Fruit fly (Drosophila melanogaster) whole organism, embryonic: Measurements from ENCODE around the gene CG12035.
A peak's percentile ranks its signal among the peaks of the same experiment; 100 is the strongest.

Experiments
- Bteb2 ChIP-seq: fragments of 200-800 bp; sonication (Bioruptor generic); optimal IDR thresholded peaks from 2 replicates; lab custom pipeline; 2016; ENCODE audit warnings: missing biosample characterization, missing genetic modification characterization
- CG11504 ChIP-seq: fragments of 200-800 bp; sonication (Bioruptor generic); optimal IDR thresholded peaks from 3 replicates; lab custom pipeline; 2019; ENCODE audit warnings: missing biosample characterization, mild to moderate bottlenecking, missing genetic modification characterization, moderate library complexity
- CG12071 ChIP-seq: fragments of 200-800 bp; sonication (Bioruptor generic); optimal IDR thresholded peaks from 3 replicates; lab custom pipeline; 2018; ENCODE audit warnings: missing biosample characterization, mild to moderate bottlenecking, missing genetic modification characterization
- CG13424 ChIP-seq: fragments of 200-800 bp; sonication (Bioruptor generic); optimal IDR thresholded peaks from 2 replicates; lab custom pipeline; 2019; ENCODE audit warnings: missing biosample characterization, mild to moderate bottlenecking, missing genetic modification characterization, moderate library complexity
- CG13775 ChIP-seq: fragments of 200-800 bp; sonication (Bioruptor generic); optimal IDR thresholded peaks from 3 replicates; lab custom pipeline; 2017; ENCODE audit warnings: missing biosample characterization, mild to moderate bottlenecking, missing genetic modification characterization
- CG14014 ChIP-seq: fragments of 200-800 bp; sonication (Bioruptor generic); IDR thresholded peaks from 2 replicates; pipeline ENCODE4 v1.3.6; 2022; ENCODE audit warnings: missing biosample characterization, missing genetic modification characterization
- CG1602 ChIP-seq: fragments of 200-800 bp; sonication (Bioruptor generic); optimal IDR thresholded peaks from 3 replicates; lab custom pipeline; 2016; ENCODE audit warnings: missing biosample characterization, missing genetic modification characterization
- CG16813 ChIP-seq: fragments of 200-800 bp; sonication (Bioruptor generic); IDR thresholded peaks from 3 replicates; pipeline ENCODE4 v1.3.6; 2022; ENCODE audit warnings: missing biosample characterization, missing genetic modification characterization; ENCODE audit not compliant: partially characterized antibody
- CG1792 ChIP-seq: fragments of 200-800 bp; sonication (Bioruptor generic); optimal IDR thresholded peaks from 2 replicates; lab custom pipeline; 2016; ENCODE audit warnings: missing biosample characterization, missing genetic modification characterization
- CG31224 ChIP-seq: fragments of 200-800 bp; sonication (Bioruptor generic); IDR thresholded peaks from 2 replicates; pipeline ENCODE4 v1.3.6; 2022; ENCODE audit warnings: missing biosample characterization, missing genetic modification characterization
- CG31365 ChIP-seq: fragments of 200-800 bp; sonication (Bioruptor generic); optimal IDR thresholded peaks from 2 replicates; lab custom pipeline; 2018; ENCODE audit warnings: missing biosample characterization, mild to moderate bottlenecking, missing genetic modification characterization
- CG4404 ChIP-seq: fragments of 200-800 bp; sonication (Bioruptor generic); IDR thresholded peaks from 2 replicates; pipeline ENCODE4 v1.3.6; 2022; ENCODE audit warnings: missing biosample characterization, missing genetic modification characterization
- CG8388 ChIP-seq: fragments of 200-800 bp; sonication (Bioruptor generic); optimal IDR thresholded peaks from 2 replicates; lab custom pipeline; 2019; ENCODE audit warnings: missing biosample characterization, mild to moderate bottlenecking, missing genetic modification characterization, moderate library complexity
- Hr51 ChIP-seq, 2 experiments: fragments of 200-800 bp; sonication (Bioruptor generic); optimal IDR thresholded peaks; 2 replicates in 1 of 2; 3 replicates in 1 of 2; lab custom pipeline; 2016 to 2018; ENCODE audit warnings: missing biosample characterization in 2 of 2, missing genetic modification characterization in 2 of 2, mild to moderate bottlenecking in 1 of 2, moderate library complexity in 1 of 2
- Lpt ChIP-seq: fragments of >200 bp; optimal IDR thresholded peaks from 2 replicates; lab custom pipeline; 2018; ENCODE audit warnings: missing biosample characterization, missing genetic modification characterization
- MESR4 ChIP-seq: fragments of 200-800 bp; sonication (Bioruptor generic); optimal IDR thresholded peaks from 2 replicates; lab custom pipeline; 2018; ENCODE audit warnings: missing biosample characterization, mild to moderate bottlenecking, missing genetic modification characterization, moderate library complexity
- Meics ChIP-seq: fragments of 200-800 bp; sonication (Bioruptor generic); optimal IDR thresholded peaks from 2 replicates; lab custom pipeline; 2017; ENCODE audit warnings: missing biosample characterization, mild to moderate bottlenecking, missing genetic modification characterization
- NC2β ChIP-seq: fragments of 200-800 bp; sonication (Bioruptor generic); optimal IDR thresholded peaks from 2 replicates; lab custom pipeline; 2016; ENCODE audit warnings: missing biosample characterization, missing genetic modification characterization
- Neu2 ChIP-seq: fragments of 200-800 bp; sonication (Bioruptor generic); optimal IDR thresholded peaks from 3 replicates; lab custom pipeline; 2016; ENCODE audit warnings: missing biosample characterization, missing genetic modification characterization, borderline replicate concordance
- az2 ChIP-seq: fragments of 200-800 bp; sonication (Bioruptor generic); optimal IDR thresholded peaks from 3 replicates; lab custom pipeline; 2016; ENCODE audit warnings: missing biosample characterization, missing genetic modification characterization
- caup ChIP-seq: fragments of 200-800 bp; sonication (Bioruptor generic); optimal IDR thresholded peaks from 3 replicates; lab custom pipeline; 2017; ENCODE audit warnings: missing biosample characterization, mild to moderate bottlenecking, missing genetic modification characterization, moderate library complexity; ENCODE audit not compliant: severe bottlenecking
- crp ChIP-seq, 2 experiments: fragments of 200-800 bp; sonication (Bioruptor generic); optimal IDR thresholded peaks; 2 replicates in 1 of 2; 3 replicates in 1 of 2; lab custom pipeline; 2017; ENCODE audit warnings: missing biosample characterization in 2 of 2, missing genetic modification characterization in 2 of 2, mild to moderate bottlenecking in 1 of 2, moderate library complexity in 1 of 2
- en ChIP-seq: fragments of 200-800 bp; sonication (Bioruptor generic); optimal IDR thresholded peaks from 2 replicates; lab custom pipeline; 2016; ENCODE audit warnings: missing biosample characterization, missing genetic modification characterization
- esg ChIP-seq: fragments of 200-800 bp; sonication (Bioruptor generic); conservative IDR thresholded peaks from 2 replicates; pipeline ENCODE4 v1.3.6; 2022; ENCODE audit warnings: missing biosample characterization, missing genetic modification characterization
- gsb ChIP-seq: fragments of 200-800 bp; sonication (Bioruptor generic); IDR thresholded peaks from 2 replicates; pipeline ENCODE4 v1.3.6; 2022; ENCODE audit warnings: missing biosample characterization, missing genetic modification characterization
- ind ChIP-seq: fragments of 200-800 bp; sonication (Bioruptor generic); optimal IDR thresholded peaks from 3 replicates; lab custom pipeline; 2016; ENCODE audit warnings: missing biosample characterization, missing genetic modification characterization
- inv ChIP-seq: fragments of 200-800 bp; sonication (Bioruptor generic); IDR thresholded peaks from 2 replicates; pipeline ENCODE4 v1.3.6; 2022; ENCODE audit warnings: missing biosample characterization, missing genetic modification characterization; ENCODE audit not compliant: partially characterized antibody
- lbe ChIP-seq: fragments of 200-800 bp; sonication (Bioruptor generic); optimal IDR thresholded peaks from 2 replicates; lab custom pipeline; 2016; ENCODE audit warnings: missing biosample characterization, mild to moderate bottlenecking, missing genetic modification characterization
- nau ChIP-seq: fragments of 200-800 bp; sonication (Bioruptor generic); optimal IDR thresholded peaks from 3 replicates; lab custom pipeline; 2017; ENCODE audit warnings: missing biosample characterization, mild to moderate bottlenecking, missing genetic modification characterization, missing genetic modification reagents
- odd ChIP-seq: fragments of 200-800 bp; sonication (Bioruptor generic); optimal IDR thresholded peaks from 2 replicates; lab custom pipeline; 2017; ENCODE audit warnings: missing biosample characterization, mild to moderate bottlenecking, missing genetic modification characterization
- pan ChIP-seq, 4 experiments: fragments of >200 bp in 3 of 4; fragments of 200-800 bp in 1 of 4; sonication (Bioruptor generic) in 1 of 4; optimal IDR thresholded peaks in 3 of 4; IDR thresholded peaks in 1 of 4; 2 replicates each; pipeline versions ENCODE4 v1.3.6 to Lab custom; 2017 to 2022; ENCODE audit warnings: missing biosample characterization in 2 of 4, missing genetic modification characterization in 2 of 4, mixed read lengths in 1 of 4
- repo ChIP-seq: fragments of 200-800 bp; sonication (Bioruptor generic); optimal IDR thresholded peaks from 2 replicates; lab custom pipeline; 2016; ENCODE audit warnings: missing biosample characterization, missing genetic modification characterization
- seq ChIP-seq: fragments of 200-800 bp; sonication (Bioruptor generic); IDR thresholded peaks from 2 replicates; pipeline ENCODE4 v1.3.6; 2022; ENCODE audit warnings: missing biosample characterization, missing genetic modification characterization
- sqz ChIP-seq: fragments of 200-800 bp; sonication (Bioruptor generic); optimal IDR thresholded peaks from 3 replicates; lab custom pipeline; 2018; ENCODE audit warnings: missing biosample characterization, mild to moderate bottlenecking, missing genetic modification characterization
- stwl ChIP-seq: fragments of 200-800 bp; sonication (Bioruptor generic); optimal IDR thresholded peaks from 3 replicates; lab custom pipeline; 2018; ENCODE audit warnings: missing biosample characterization, mild to moderate bottlenecking, missing genetic modification characterization, moderate library complexity
- tgo ChIP-seq: fragments of 200-800 bp; sonication (Bioruptor generic); IDR thresholded peaks from 3 replicates; pipeline ENCODE4 v1.3.6; 2022; ENCODE audit warnings: missing biosample characterization, missing genetic modification characterization
- vnd ChIP-seq: fragments of 200-800 bp; sonication (Bioruptor generic); IDR thresholded peaks from 3 replicates; pipeline ENCODE4 v1.3.6; 2022; ENCODE audit warnings: missing biosample characterization, missing genetic modification characterization; ENCODE audit not compliant: partially characterized antibody
- vvl ChIP-seq: fragments of 200-800 bp; sonication (Bioruptor generic); IDR thresholded peaks from 2 replicates; pipeline ENCODE4 v1.3.6; 2022; ENCODE audit warnings: missing biosample characterization, missing genetic modification characterization

Gene CG12035

dm6 chr3L:1737898-1738322, 13.7 kb downstream of the CG12035 start, which contains the start of gene PIG-Wb (continued):
- TF ChIP-seq Lpt (GFP tag; lab: Kevin White, UChicago) = no peak
- TF ChIP-seq gsb = no peak
- peak; percentile 2 for TF ChIP-seq odd (GFP tag; lab: Kevin White, UChicago)
- no peak for TF ChIP-seq MESR4 (GFP tag; lab: Kevin White, UChicago)
- TF ChIP-seq az2 (GFP tag; lab: Kevin White, UChicago) = no peak
- no peak for TF ChIP-seq pan (optimal IDR thresholded peaks at IDR 0.05; lab: Kevin White, UChicago)
- no peak for TF ChIP-seq pan (GFP tag; optimal IDR thresholded peaks at IDR 0.05 in 1 of 2, IDR thresholded peaks at IDR 0.05 in 1 of 2)
- TF ChIP-seq Bteb2 (GFP tag; lab: Kevin White, UChicago) = no peak
- no peak for TF ChIP-seq ind
- no peak for TF ChIP-seq lbe (GFP tag; lab: Kevin White, UChicago)
- no peak for TF ChIP-seq inv (GFP tag; lab: Robert Waterston, UW)
- TF ChIP-seq caup (GFP tag; lab: Kevin White, UChicago) = peak; percentile 35
- no peak for TF ChIP-seq stwl (tag; lab: Kevin White, UChicago)
- TF ChIP-seq CG31224 (GFP tag; lab: Robert Waterston, UW) = no peak
- TF ChIP-seq CG11504 (tag; lab: Kevin White, UChicago) = peak; percentile 18
- TF ChIP-seq seq (GFP tag; lab: Robert Waterston, UW) = 0 out of 2 replicates have a peak, but pooled peaks have one; percentile 21
- no peak for TF ChIP-seq CG31365
- TF ChIP-seq CG16813 (GFP tag; lab: Robert Waterston, UW) = no peak
- peak; percentile 48 for TF ChIP-seq Meics
- TF ChIP-seq vvl (GFP tag; lab: Robert Waterston, UW) = no peak
- no peak for TF ChIP-seq CG13775 (GFP tag; lab: Kevin White, UChicago)
- TF ChIP-seq crp (GFP tag; optimal IDR thresholded peaks at IDR 0.05; lab: Kevin White, UChicago) = no peak
- TF ChIP-seq Neu2 (GFP tag; lab: Kevin White, UChicago) = no peak
- TF ChIP-seq esg (GFP tag; lab: Robert Waterston, UW) = no peak
- no peak for TF ChIP-seq CG1792 (GFP tag; lab: Kevin White, UChicago)
- no peak for TF ChIP-seq CG4404 (GFP tag; lab: Robert Waterston, UW)
- TF ChIP-seq tgo (GFP tag; lab: Robert Waterston, UW) = no peak
- TF ChIP-seq repo (GFP tag; lab: Kevin White, UChicago) = no peak
- no peak for TF ChIP-seq vnd (GFP tag; lab: Robert Waterston, UW)
- no peak for TF ChIP-seq en (GFP tag; lab: Kevin White, UChicago)
- TF ChIP-seq nau = peak; percentile 22
- TF ChIP-seq CG8388 (GFP tag; lab: Kevin White, UChicago) = no peak
- TF ChIP-seq Hr51 (GFP tag; optimal IDR thresholded peaks at IDR 0.05; lab: Kevin White, UChicago) = peak in 1 of 2 experiments; percentile 26
- no peak for TF ChIP-seq sqz (GFP tag; lab: Kevin White, UChicago)
- TF ChIP-seq CG1602 (GFP tag; lab: Kevin White, UChicago) = no peak
- peak; percentile 34 for TF ChIP-seq CG13424
- 0 out of 2 replicates have a peak, but pooled peaks have one; percentile 32 for TF ChIP-seq CG14014 (GFP tag; lab: Robert Waterston, UW)
- TF ChIP-seq NC2β (GFP tag; lab: Kevin White, UChicago) = no peak
- no peak for TF ChIP-seq CG12071 (GFP tag; lab: Kevin White, UChicago)
